Worm (Caenorhabditis elegans) whole organism, midembryonic: ENCODE measurements around the gene semo-1.

Source experiments
- T22C8.4 ChIP-seq: fragments of 200-800 bp; sonication (Bioruptor generic); IDR thresholded peaks from 2 replicates; pipeline ENCODE4 v1.3.6; 2022; ENCODE audit warnings: missing genetic modification characterization, missing compliant biosample characterization
- cog-1 ChIP-seq: sonication (generic microtip); optimal IDR thresholded peaks from 2 replicates; lab custom pipeline; 2016; ENCODE audit warnings: missing genetic modification characterization, missing compliant biosample characterization
- flt-1 ChIP-seq: fragments of 200-800 bp; sonication (Bioruptor generic); IDR thresholded peaks from 2 replicates; pipeline ENCODE4 v1.3.6; 2022; ENCODE audit warnings: missing genetic modification characterization, missing compliant biosample characterization
- klf-2 ChIP-seq: fragments of 200-800 bp; sonication (Bioruptor generic); conservative IDR thresholded peaks from 2 replicates; pipeline ENCODE4 v1.3.6; 2022; ENCODE audit warnings: missing genetic modification reagents, missing genetic modification characterization, missing compliant biosample characterization
- med-1 ChIP-seq: sonication (generic microtip); optimal IDR thresholded peaks from 2 replicates; lab custom pipeline; 2017; ENCODE audit warnings: missing genetic modification characterization, mild to moderate bottlenecking, missing compliant biosample characterization, antibody characterized with exemption, missing genetic modification reagents; ENCODE audit not compliant: insufficient read depth
- ref-1 ChIP-seq: fragments of 200-800 bp; sonication (Bioruptor generic); conservative IDR thresholded peaks from 2 replicates; pipeline ENCODE4 v1.3.6; 2022; ENCODE audit warnings: missing genetic modification reagents, missing genetic modification characterization, missing compliant biosample characterization
- tab-1 ChIP-seq: fragments of 200-800 bp; sonication (Bioruptor generic); IDR thresholded peaks from 2 replicates; pipeline ENCODE4 v1.3.6; 2022; ENCODE audit warnings: missing genetic modification characterization, missing compliant biosample characterization
- ztf-23 ChIP-seq: fragments of 200-800 bp; sonication (Bioruptor generic); IDR thresholded peaks from 2 replicates; pipeline ENCODE4 v1.3.6; 2022; ENCODE audit warnings: missing genetic modification reagents, missing genetic modification characterization, missing compliant biosample characterization
- ztf-29 ChIP-seq: fragments of 200-800 bp; sonication (Bioruptor generic); IDR thresholded peaks from 2 replicates; pipeline ENCODE4 v1.3.6; 2022; ENCODE audit warnings: missing genetic modification reagents, missing genetic modification characterization, missing compliant biosample characterization

semo-1 gene

DNA sequence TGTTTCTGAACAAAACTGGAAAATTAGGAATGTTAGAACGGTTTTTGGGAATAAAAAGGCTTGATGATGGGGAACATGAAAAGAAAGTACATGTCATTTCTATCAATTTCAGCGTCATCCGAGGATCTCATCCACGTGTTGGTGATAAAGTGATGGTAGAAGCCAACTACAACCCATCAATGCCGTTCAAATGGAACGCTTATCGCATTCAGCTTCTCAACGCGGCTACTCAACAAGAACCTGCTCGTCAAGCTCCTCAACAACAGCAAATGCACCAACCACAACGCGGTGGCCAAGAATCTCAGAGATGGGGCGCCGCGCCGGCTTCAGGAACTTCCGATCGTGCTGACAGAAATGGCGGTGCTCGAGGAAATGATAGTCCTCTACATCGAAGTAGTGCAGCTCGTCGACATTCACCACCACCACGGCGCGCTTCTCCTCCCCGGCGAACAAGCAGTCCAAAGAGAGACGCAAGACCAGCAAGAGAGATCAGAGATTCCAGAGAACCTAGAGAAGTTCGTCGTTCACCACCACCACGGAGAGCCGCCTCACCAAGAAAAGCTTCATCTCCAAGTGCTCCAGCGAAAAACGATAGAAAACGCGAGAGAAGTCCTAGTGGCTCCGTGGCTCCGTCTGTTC is 21.1 kb downstream of the semo-1 start:
- TF ChIP-seq ztf-23 (GFP tag; lab: Robert Waterston, UW) (no peak), cog-1 (tag; lab: Kevin White, UChicago) (no peak)

DNA sequence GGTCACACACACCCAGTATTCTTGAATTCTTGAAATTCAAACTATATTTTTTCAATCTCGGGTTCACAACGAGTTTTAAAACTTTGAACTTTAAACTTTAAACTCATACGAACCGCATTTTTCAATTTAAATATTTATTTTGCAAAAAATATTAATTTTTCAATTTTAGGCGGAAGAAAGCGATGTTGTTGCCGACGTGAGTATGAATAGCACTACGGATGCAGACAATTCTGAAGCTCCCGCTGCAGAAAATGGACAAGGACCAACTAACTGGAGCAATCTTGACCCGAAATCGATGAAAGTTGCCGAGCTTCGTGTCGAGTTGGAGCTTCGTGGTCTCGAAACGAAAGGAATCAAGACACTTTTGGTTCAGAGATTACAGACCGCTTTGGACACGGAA is 23.5 kb downstream of the semo-1 start:
- TF ChIP-seq T22C8.4 (no peak), med-1 (no peak), tab-1 (GFP tag; lab: Robert Waterston, UW) (no peak), ztf-23 (GFP tag; lab: Robert Waterston, UW) (no peak), ref-1 (GFP tag; lab: Robert Waterston, UW) (no peak), flt-1 (GFP tag; lab: Robert Waterston, UW) (no peak), klf-2 (no peak), cog-1 (tag; lab: Kevin White, UChicago) (no peak), ztf-29 (GFP tag; lab: Robert Waterston, UW) (no peak)

- TF ChIP-seq klf-2: no peak
- no peak for TF ChIP-seq cog-1 (tag; lab: Kevin White, UChicago)
- TF ChIP-seq flt-1 (GFP tag; lab: Robert Waterston, UW): no peak
- TF ChIP-seq T22C8.4: no peak
- no peak for TF ChIP-seq ref-1 (GFP tag; lab: Robert Waterston, UW)
- TF ChIP-seq med-1: no peak
- TF ChIP-seq tab-1 (GFP tag; lab: Robert Waterston, UW): no peak
- no peak for TF ChIP-seq ztf-23 (GFP tag; lab: Robert Waterston, UW)
- no peak for TF ChIP-seq ztf-29 (GFP tag; lab: Robert Waterston, UW)
Observed at ce11 chrIV:14077135-14077534, 26.1 kb downstream of the semo-1 start, which contains the start of gene cfp-1. Gene cfp-1, plus strand, starts transcription at chrIV:14077435.

- TF ChIP-seq klf-2 (no peak), T22C8.4 (no peak), tab-1 (GFP tag; lab: Robert Waterston, UW) (no peak), med-1 (no peak), ztf-29 (GFP tag; lab: Robert Waterston, UW) (no peak), ref-1 (GFP tag; lab: Robert Waterston, UW) (no peak), flt-1 (GFP tag; lab: Robert Waterston, UW) (no peak), cog-1 (tag; lab: Kevin White, UChicago) (no peak), ztf-23 (GFP tag; lab: Robert Waterston, UW) (no peak)
Observed at ce11 chrIV:14082956-14083355, 32.0 kb downstream of the semo-1 start.

DNA sequence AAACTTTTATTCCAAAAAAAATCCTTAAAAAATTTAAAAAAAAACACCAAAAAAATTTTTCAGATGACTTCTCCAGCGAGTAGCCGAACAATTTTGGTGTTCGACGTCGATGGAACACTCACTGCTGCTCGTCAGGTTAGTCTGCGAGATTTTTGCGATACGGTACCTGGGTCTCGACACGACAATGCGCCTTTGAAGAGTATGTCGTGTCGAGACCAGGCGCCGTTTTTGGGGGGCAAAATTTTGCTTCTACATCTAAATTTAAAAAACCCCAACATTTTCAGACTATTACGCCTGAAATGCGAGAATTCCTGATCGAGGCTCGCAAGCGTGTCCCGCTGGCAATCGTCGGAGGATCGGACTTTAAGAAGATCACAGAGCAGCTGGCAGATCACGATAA is 32.5 kb downstream of the semo-1 start, which contains the start of gene F52B11.2:
Gene F52B11.2, plus strand, starts transcription at position 64 of the 400 bp plus-strand sequence.
- TF ChIP-seq flt-1 (GFP tag; lab: Robert Waterston, UW): no peak
- no peak for TF ChIP-seq ztf-29 (GFP tag; lab: Robert Waterston, UW)

- TF ChIP-seq med-1 (no peak), klf-2 (no peak), ztf-29 (GFP tag; lab: Robert Waterston, UW) (no peak), T22C8.4 (no peak), ztf-23 (GFP tag; lab: Robert Waterston, UW) (no peak), ref-1 (GFP tag; lab: Robert Waterston, UW) (no peak), tab-1 (GFP tag; lab: Robert Waterston, UW) (no peak), cog-1 (tag; lab: Kevin White, UChicago) (no peak), flt-1 (GFP tag; lab: Robert Waterston, UW) (no peak)
Observed at ce11 chrIV:14086395-14086794, 35.4 kb downstream of the semo-1 start.

DNA sequence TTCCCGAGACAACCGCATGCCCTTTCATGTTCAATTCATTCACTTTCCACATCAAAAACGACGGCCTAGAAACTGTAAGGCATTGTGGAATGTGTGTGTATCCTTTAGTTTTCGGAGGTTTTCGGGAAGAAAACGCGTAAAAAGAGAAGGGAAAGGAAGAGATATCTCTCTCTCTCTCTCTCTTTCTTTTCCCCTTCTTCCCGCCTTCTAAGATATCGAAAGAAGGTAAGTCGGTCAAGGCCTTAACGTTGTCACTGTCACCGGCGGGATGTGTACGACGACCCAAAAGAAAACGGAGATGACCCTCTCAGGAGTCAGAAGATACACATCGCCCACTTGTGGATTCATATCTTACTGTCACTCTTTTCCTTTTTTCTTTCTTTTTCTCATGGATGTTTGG is 38.7 kb downstream of the semo-1 start:
- TF ChIP-seq tab-1 (GFP tag; lab: Robert Waterston, UW) (no peak), ztf-23 (GFP tag; lab: Robert Waterston, UW) (no peak)

DNA sequence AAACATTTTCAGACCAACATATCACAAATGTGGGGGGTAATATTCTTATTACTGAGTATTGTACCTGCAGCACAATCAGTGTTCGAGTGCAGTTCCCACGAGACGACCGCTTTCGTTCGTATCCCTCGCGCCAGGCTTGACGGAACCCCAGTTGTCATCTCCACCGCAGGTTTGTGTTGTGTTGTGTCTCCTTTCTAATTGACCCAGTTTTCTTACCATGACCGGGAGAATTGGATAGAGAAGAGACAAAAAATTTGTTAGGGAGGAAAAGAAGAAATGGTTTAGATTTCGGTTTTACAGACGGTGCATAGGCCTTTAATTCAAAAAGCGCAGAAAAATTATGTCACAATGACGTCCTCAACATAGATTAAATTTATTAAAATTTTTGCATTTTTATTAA is 40.2 kb downstream of the semo-1 start, which contains the start of gene noah-2:
Gene noah-2, plus strand, starts transcription at position 13 of the 400 bp plus-strand sequence.
- TF ChIP-seq flt-1 (GFP tag; lab: Robert Waterston, UW) (no peak), cog-1 (tag; lab: Kevin White, UChicago) (no peak), T22C8.4 (no peak), med-1 (no peak), ztf-23 (GFP tag; lab: Robert Waterston, UW) (no peak), tab-1 (GFP tag; lab: Robert Waterston, UW) (no peak), ztf-29 (GFP tag; lab: Robert Waterston, UW) (no peak), klf-2 (no peak), ref-1 (GFP tag; lab: Robert Waterston, UW) (no peak)

DNA sequence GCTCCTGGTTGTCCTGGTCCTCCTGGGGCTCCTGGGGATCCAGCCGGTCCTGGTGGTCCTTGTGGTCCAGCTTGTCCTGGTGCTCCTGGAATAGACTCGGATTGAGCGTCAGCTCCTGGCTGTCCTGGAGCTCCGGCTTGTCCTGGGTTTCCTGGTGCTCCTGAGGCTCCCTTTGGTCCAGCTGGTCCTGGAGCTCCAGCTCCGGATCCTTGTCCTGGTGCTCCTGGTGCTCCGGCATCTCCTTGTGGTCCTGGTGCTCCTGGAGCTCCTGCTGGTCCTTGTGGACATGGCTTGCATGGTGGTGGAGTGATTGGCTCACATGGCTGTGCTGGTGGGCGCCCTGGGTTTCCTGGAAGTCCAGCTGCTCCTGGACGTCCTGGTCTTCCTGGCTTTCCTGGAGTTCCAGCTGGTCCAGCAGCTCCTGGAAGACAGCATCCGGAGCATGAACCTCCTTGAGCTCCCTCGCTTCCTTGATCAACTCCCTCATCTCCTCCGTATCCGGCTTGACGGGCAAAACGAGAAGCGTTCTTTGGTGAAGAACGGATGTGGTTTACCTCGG is 47.6 kb downstream of the semo-1 start:
- TF ChIP-seq ztf-23 (GFP tag; lab: Robert Waterston, UW) (no peak), ztf-29 (GFP tag; lab: Robert Waterston, UW) (no peak), tab-1 (GFP tag; lab: Robert Waterston, UW) (no peak), klf-2 (no peak), T22C8.4 (no peak), ref-1 (GFP tag; lab: Robert Waterston, UW) (no peak), flt-1 (GFP tag; lab: Robert Waterston, UW) (no peak), med-1 (no peak), cog-1 (tag; lab: Kevin White, UChicago) (no peak)

ce11 chrIV:14099256-14099655 is 48.3 kb downstream of the semo-1 start, which contains the start of gene col-133:
Gene col-133, minus strand, starts transcription at chrIV:14099356.
- TF ChIP-seq flt-1 (GFP tag; lab: Robert Waterston, UW) (no peak), tab-1 (GFP tag; lab: Robert Waterston, UW) (no peak), klf-2 (no peak), ref-1 (GFP tag; lab: Robert Waterston, UW) (no peak), ztf-23 (GFP tag; lab: Robert Waterston, UW) (no peak), T22C8.4 (no peak), ztf-29 (GFP tag; lab: Robert Waterston, UW) (no peak), med-1 (no peak), cog-1 (tag; lab: Kevin White, UChicago) (no peak)
